Fruit fly (Drosophila melanogaster) whole organism, adult: ENCODE results near the gene hdm.

Experiments used
- CG12768 ChIP-seq: fragments of 200-800 bp; sonication (Bioruptor generic); optimal IDR thresholded peaks from 2 replicates; lab custom pipeline; 2017; ENCODE audit warnings: missing biosample characterization, missing genetic modification characterization, mild to moderate bottlenecking, moderate library complexity, missing genetic modification reagents
- CG14711 ChIP-seq: fragments of 200-800 bp; sonication (Bioruptor generic); optimal IDR thresholded peaks from 2 replicates; lab custom pipeline; 2018; ENCODE audit warnings: missing biosample characterization, mild to moderate bottlenecking, missing genetic modification characterization, moderate library complexity
- CG5204 ChIP-seq: fragments of 200-800 bp; sonication (Bioruptor generic); optimal IDR thresholded peaks from 2 replicates; lab custom pipeline; 2016; ENCODE audit warnings: missing biosample characterization, missing genetic modification characterization
- Hr96 ChIP-seq: fragments of 200-800 bp; sonication (Bioruptor generic); optimal IDR thresholded peaks from 2 replicates; lab custom pipeline; 2016; ENCODE audit warnings: missing biosample characterization, missing genetic modification characterization
- bab1 ChIP-seq: fragments of 200-800 bp; sonication (Bioruptor generic); optimal IDR thresholded peaks from 3 replicates; lab custom pipeline; 2019; ENCODE audit warnings: missing biosample characterization, mild to moderate bottlenecking, missing genetic modification characterization, moderate library complexity
- cic ChIP-seq: fragments of 200-800 bp; sonication (Bioruptor generic); optimal IDR thresholded peaks from 2 replicates; lab custom pipeline; 2017; ENCODE audit warnings: missing biosample characterization, mild to moderate bottlenecking, missing genetic modification characterization, moderate library complexity
- cnc ChIP-seq, 2 experiments: fragments of >200 bp; optimal IDR thresholded peaks; 2 replicates each; lab custom pipeline; 2017
- kay ChIP-seq: fragments of 200-800 bp; sonication (Bioruptor generic); peaks from one replicate; lab custom pipeline; 2016; ENCODE audit warnings: missing biosample characterization, missing genetic modification characterization, borderline replicate concordance

- TF ChIP-seq cnc (optimal IDR thresholded peaks at IDR 0.05; lab: Kevin White, UChicago) (no peak), CG5204 (GFP tag; lab: Kevin White, UChicago) (no peak), Hr96 (GFP tag; lab: Kevin White, UChicago) (no peak), bab1 (peak; percentile 34), CG14711 (no peak), CG12768 (GFP tag; lab: Kevin White, UChicago) (no peak), kay (GFP tag; lab: Kevin White, UChicago) (no peak), cic (GFP tag; lab: Kevin White, UChicago) (no peak)
Measured at dm6 chrX:7891596-7892538, 28.1 kb downstream of the hdm start, which contains the start of gene Nek2.
